Fruit fly (Drosophila melanogaster) whole organism, embryonic: ENCODE data around the gene CG43198.

Source experiments
- CG15073 ChIP-seq: fragments of 200-800 bp; sonication (Bioruptor generic); optimal IDR thresholded peaks from 2 replicates; lab custom pipeline; 2016; ENCODE audit warnings: missing biosample characterization, missing genetic modification characterization
- CG16863 ChIP-seq: fragments of 200-800 bp; sonication (Bioruptor generic); optimal IDR thresholded peaks from 3 replicates; lab custom pipeline; 2016; ENCODE audit warnings: missing biosample characterization, missing genetic modification characterization
- CG6175 ChIP-seq: fragments of 200-800 bp; sonication (Bioruptor generic); IDR thresholded peaks from 3 replicates; pipeline ENCODE4 v1.3.6; 2022; ENCODE audit warnings: missing biosample characterization, missing genetic modification characterization
- Fer3 ChIP-seq: fragments of 200-800 bp; sonication (Bioruptor generic); optimal IDR thresholded peaks from 2 replicates; lab custom pipeline; 2018; ENCODE audit warnings: missing biosample characterization, mild to moderate bottlenecking, missing genetic modification characterization, moderate library complexity
- Mrtf ChIP-seq: fragments of 200-800 bp; sonication (Bioruptor generic); IDR thresholded peaks from 3 replicates; pipeline ENCODE4 v1.3.6; 2022; ENCODE audit warnings: missing biosample characterization, missing genetic modification characterization
- Oli ChIP-seq: fragments of 200-800 bp; sonication (Bioruptor generic); optimal IDR thresholded peaks from 2 replicates; lab custom pipeline; 2018; ENCODE audit warnings: missing biosample characterization, mild to moderate bottlenecking, missing genetic modification characterization, moderate library complexity
- Spps ChIP-seq: fragments of 200-800 bp; sonication (Bioruptor generic); optimal IDR thresholded peaks from 2 replicates; lab custom pipeline; 2018; ENCODE audit warnings: missing biosample characterization, mild to moderate bottlenecking, missing genetic modification characterization
- ab ChIP-seq: fragments of 200-800 bp; sonication (Bioruptor generic); optimal IDR thresholded peaks from 2 replicates; lab custom pipeline; 2016; ENCODE audit warnings: missing biosample characterization, missing genetic modification characterization
- vnd ChIP-seq: fragments of 200-800 bp; sonication (Bioruptor generic); IDR thresholded peaks from 3 replicates; pipeline ENCODE4 v1.3.6; 2022; ENCODE audit warnings: missing biosample characterization, missing genetic modification characterization; ENCODE audit not compliant: partially characterized antibody

dm6 chrX:7415027-7415426 is 38.1 kb downstream of the CG43198 start:
- TF ChIP-seq Fer3 (no peak), Spps (tag; lab: Kevin White, UChicago) (no peak), Oli (tag; lab: Kevin White, UChicago) (peak; percentile 12), vnd (GFP tag; lab: Robert Waterston, UW) (no peak), CG16863 (GFP tag; lab: Kevin White, UChicago) (no peak), CG15073 (GFP tag; lab: Kevin White, UChicago) (no peak), CG6175 (GFP tag; lab: Robert Waterston, UW) (no peak), Mrtf (GFP tag; lab: Robert Waterston, UW) (no peak), ab (no peak)
